Worm (Caenorhabditis elegans) whole organism, L3 larva: ENCODE measurements around the gene F28B1.9.

Experiments used
- ZK546.5 ChIP-seq: sonication (generic microtip); optimal IDR thresholded peaks from 2 replicates; lab custom pipeline; 2017; ENCODE audit warnings: missing biosample characterization, missing genetic modification characterization
- ama-1 ChIP-seq: fragments of 150-350 bp; optimal IDR thresholded peaks from 2 replicates; lab custom pipeline; 2018
- ceh-16 ChIP-seq: sonication (generic microtip); optimal IDR thresholded peaks from 2 replicates; lab custom pipeline; 2017; ENCODE audit warnings: missing biosample characterization, missing genetic modification characterization
- ceh-28 ChIP-seq: fragments of 150-350 bp; optimal IDR thresholded peaks from 2 replicates; lab custom pipeline; 2014; ENCODE audit warnings: missing biosample characterization, missing genetic modification reagents, missing genetic modification characterization
- ceh-82 ChIP-seq: fragments of 150-350 bp; optimal IDR thresholded peaks from 2 replicates; lab custom pipeline; 2014; ENCODE audit warnings: missing biosample characterization, missing genetic modification characterization
- ceh-9 ChIP-seq: sonication (generic microtip); optimal IDR thresholded peaks from 2 replicates; lab custom pipeline; 2018; ENCODE audit warnings: missing biosample characterization, missing genetic modification characterization
- elt-1 ChIP-seq: fragments of 150-350 bp; optimal IDR thresholded peaks from 2 replicates; lab custom pipeline; 2014; ENCODE audit warnings: missing biosample characterization, missing genetic modification characterization
- elt-2 ChIP-seq: sonication (generic microtip); optimal IDR thresholded peaks from 2 replicates; lab custom pipeline; 2016; ENCODE audit warnings: missing genetic modification reagents, mild to moderate bottlenecking, missing genetic modification characterization, missing compliant biosample characterization
- elt-3 ChIP-seq, 3 experiments: fragments of 150-350 bp in 1 of 3; sonication (generic microtip) in 2 of 3; optimal IDR thresholded peaks; 2 replicates in 2 of 3; 4 replicates in 1 of 3; lab custom pipeline; 2014 to 2017; ENCODE audit warnings: missing biosample characterization in 3 of 3, missing genetic modification characterization in 3 of 3
- eor-1 ChIP-seq, 2 experiments: fragments of 150-350 bp; optimal IDR thresholded peaks; 2 replicates each; lab custom pipeline; 2014 to 2018; ENCODE audit warnings: missing biosample characterization in 2 of 2, missing genetic modification characterization in 2 of 2
- fkh-2 ChIP-seq: fragments of 150-350 bp; optimal IDR thresholded peaks from 2 replicates; lab custom pipeline; 2014; ENCODE audit warnings: missing biosample characterization, missing genetic modification reagents, missing genetic modification characterization
- fos-1 ChIP-seq: fragments of 150-350 bp; optimal IDR thresholded peaks from 2 replicates; lab custom pipeline; 2014; ENCODE audit warnings: missing biosample characterization, missing genetic modification characterization
- jun-1 ChIP-seq: fragments of 150-350 bp; optimal IDR thresholded peaks from 2 replicates; lab custom pipeline; 2014; ENCODE audit warnings: missing biosample characterization, missing genetic modification reagents, missing genetic modification characterization
- lin-15B ChIP-seq: fragments of 150-350 bp; optimal IDR thresholded peaks from 2 replicates; lab custom pipeline; 2014; ENCODE audit warnings: missing biosample characterization, missing genetic modification characterization
- lin-39 ChIP-seq: fragments of 150-350 bp; optimal IDR thresholded peaks from 2 replicates; lab custom pipeline; 2018; ENCODE audit warnings: missing biosample characterization, missing genetic modification reagents, missing genetic modification characterization
- mdl-1 ChIP-seq: fragments of 150-350 bp; optimal IDR thresholded peaks from 2 replicates; lab custom pipeline; 2014; ENCODE audit warnings: missing biosample characterization, missing genetic modification characterization
- nhr-12 ChIP-seq: fragments of 150-350 bp; optimal IDR thresholded peaks from 2 replicates; lab custom pipeline; 2014; ENCODE audit warnings: missing biosample characterization, missing genetic modification characterization
- nhr-237 ChIP-seq: fragments of 150-350 bp; optimal IDR thresholded peaks from 2 replicates; lab custom pipeline; 2014; ENCODE audit warnings: missing biosample characterization, missing genetic modification characterization
- nhr-25 ChIP-seq: sonication (generic microtip); optimal IDR thresholded peaks from 2 replicates; lab custom pipeline; 2017; ENCODE audit warnings: missing biosample characterization, missing genetic modification characterization
- nhr-28 ChIP-seq: fragments of 150-350 bp; optimal IDR thresholded peaks from 2 replicates; lab custom pipeline; 2014; ENCODE audit warnings: missing biosample characterization, missing genetic modification characterization
- nhr-43 ChIP-seq: sonication (generic microtip); optimal IDR thresholded peaks from 2 replicates; lab custom pipeline; 2016; ENCODE audit warnings: mild to moderate bottlenecking, missing genetic modification characterization, missing compliant biosample characterization; ENCODE audit not compliant: poor library complexity, severe bottlenecking
- nhr-67 ChIP-seq: fragments of 150-350 bp; optimal IDR thresholded peaks from 2 replicates; lab custom pipeline; 2014; ENCODE audit warnings: missing biosample characterization, missing genetic modification characterization
- nhr-77 ChIP-seq: fragments of 150-350 bp; optimal IDR thresholded peaks from 2 replicates; lab custom pipeline; 2014; ENCODE audit warnings: missing biosample characterization, missing genetic modification characterization
- pha-4 ChIP-seq: fragments of 150-350 bp; optimal IDR thresholded peaks from 2 replicates; lab custom pipeline; 2014; ENCODE audit warnings: missing biosample characterization, missing genetic modification reagents, missing genetic modification characterization
- pqm-1 ChIP-seq: fragments of 150-350 bp; optimal IDR thresholded peaks from 2 replicates; lab custom pipeline; 2017; ENCODE audit warnings: missing biosample characterization, missing genetic modification characterization, inconsistent platforms
- sea-2 ChIP-seq: fragments of 150-350 bp; sonication (generic microtip); optimal IDR thresholded peaks from 4 replicates; lab custom pipeline; 2014; ENCODE audit warnings: missing biosample characterization, missing genetic modification reagents, missing genetic modification characterization
- skn-1 ChIP-seq: fragments of 150-350 bp; optimal IDR thresholded peaks from 2 replicates; lab custom pipeline; 2014; ENCODE audit warnings: missing biosample characterization, missing genetic modification characterization
- snpc-4 ChIP-seq: fragments of 150-350 bp; optimal IDR thresholded peaks from 2 replicates; lab custom pipeline; 2014; ENCODE audit warnings: missing biosample characterization, missing genetic modification characterization
- tbx-2 ChIP-seq: sonication (generic microtip); optimal IDR thresholded peaks from 2 replicates; lab custom pipeline; 2016; ENCODE audit warnings: mild to moderate bottlenecking, missing genetic modification characterization, missing compliant biosample characterization
- unc-39 ChIP-seq: sonication (generic microtip); optimal IDR thresholded peaks from 4 replicates; lab custom pipeline; 2017; ENCODE audit warnings: missing biosample characterization, missing genetic modification characterization
- zag-1 ChIP-seq: fragments of 150-350 bp; optimal IDR thresholded peaks from 2 replicates; lab custom pipeline; 2014; ENCODE audit warnings: missing biosample characterization, missing genetic modification characterization
- ztf-11 ChIP-seq: fragments of 150-350 bp; optimal IDR thresholded peaks from 2 replicates; lab custom pipeline; 2014; ENCODE audit warnings: missing biosample characterization, missing genetic modification characterization
- ztf-4 ChIP-seq: fragments of 150-350 bp; optimal IDR thresholded peaks from 2 replicates; lab custom pipeline; 2014; ENCODE audit warnings: missing biosample characterization, missing genetic modification characterization

The F28B1.9 gene

ce11 chrV:17035850-17036249 lies 25.8 kb upstream of the F28B1.9 start, which contains the start of gene srz-94:
TSS of gene srz-94 (minus strand) at chrV:17035950.
- TF ChIP-seq elt-1 (tag; lab: Kevin White, UChicago) = no peak
- TF ChIP-seq snpc-4 (tag; lab: Kevin White, UChicago) = no peak
- no peak for TF ChIP-seq ztf-4 (tag; lab: Kevin White, UChicago)
- TF ChIP-seq zag-1 (tag; lab: Kevin White, UChicago) = no peak
- no peak for TF ChIP-seq nhr-25 (tag; lab: Kevin White, UChicago)
- no peak for TF ChIP-seq skn-1 (tag; lab: Kevin White, UChicago)
- TF ChIP-seq nhr-77 (tag; lab: Kevin White, UChicago) = no peak

- no peak for TF ChIP-seq jun-1
- no peak for TF ChIP-seq nhr-43 (tag; lab: Kevin White, UChicago)
- TF ChIP-seq nhr-25 (tag; lab: Kevin White, UChicago) = no peak
- no peak for TF ChIP-seq nhr-67
- TF ChIP-seq ama-1 (lab: Kevin White, UChicago) = no peak
- TF ChIP-seq eor-1 (tag; optimal IDR thresholded peaks at IDR 0.05; lab: Kevin White, UChicago) = no peak
- TF ChIP-seq unc-39 (tag; lab: Kevin White, UChicago) = no peak
- TF ChIP-seq lin-39 (tag; lab: Kevin White, UChicago) = no peak
Measured at ce11 chrV:17042263-17042662, 19.4 kb upstream of the F28B1.9 start, which contains the start of gene hpo-33. TSS of gene hpo-33 (plus strand) at chrV:17042563.

- no peak for TF ChIP-seq pqm-1 (tag; lab: Kevin White, UChicago)
- TF ChIP-seq nhr-25 (tag; lab: Kevin White, UChicago) = no peak
- no peak for TF ChIP-seq ceh-9 (tag; lab: Kevin White, UChicago)
- TF ChIP-seq sea-2 (GFP tag; lab: Kevin White, UChicago) = no peak
- TF ChIP-seq, all 47 proteins: peak for 0
Measured at ce11 chrV:17044500-17044899, 17.2 kb upstream of the F28B1.9 start, which contains the start of gene F28B1.2. TSS of gene F28B1.2 (plus strand) at chrV:17044800.

- TF ChIP-seq eor-1 (tag; optimal IDR thresholded peaks at IDR 0.05; lab: Kevin White, UChicago) (no peak), unc-39 (tag; lab: Kevin White, UChicago) (no peak), elt-2 (tag; lab: Kevin White, UChicago) (no peak), sea-2 (GFP tag; lab: Kevin White, UChicago) (no peak), ceh-28 (tag; lab: Kevin White, UChicago) (no peak), nhr-25 (tag; lab: Kevin White, UChicago) (no peak), pha-4 (no peak)
Measured at ce11 chrV:17059987-17060386, 1.7 kb upstream of the F28B1.9 start, which contains the start of gene sri-66. TSS of gene sri-66 (plus strand) at chrV:17060287.

- TF ChIP-seq nhr-43 (tag; lab: Kevin White, UChicago) (no peak), mdl-1 (no peak), ztf-11 (tag; lab: Kevin White, UChicago) (no peak), eor-1 (tag; optimal IDR thresholded peaks at IDR 0.05; lab: Kevin White, UChicago) (no peak), snpc-4 (tag; lab: Kevin White, UChicago) (no peak), elt-3 (tag; optimal IDR thresholded peaks at IDR 0.05; lab: Kevin White, UChicago) (no peak), elt-2 (tag; lab: Kevin White, UChicago) (no peak), tbx-2 (tag; lab: Kevin White, UChicago) (no peak), elt-1 (tag; lab: Kevin White, UChicago) (no peak), nhr-237 (tag; lab: Kevin White, UChicago) (no peak), nhr-12 (tag; lab: Kevin White, UChicago) (no peak), ZK546.5 (tag; lab: Kevin White, UChicago) (no peak), zag-1 (tag; lab: Kevin White, UChicago) (no peak), ceh-82 (tag; lab: Kevin White, UChicago) (no peak)
Measured at ce11 chrV:17064676-17065075, 3.0 kb downstream of the F28B1.9 start, which contains the start of gene srh-255. TSS of gene srh-255 (plus strand) at chrV:17064976.

- TF ChIP-seq ceh-16 (tag; lab: Kevin White, UChicago) (no peak), ceh-82 (tag; lab: Kevin White, UChicago) (no peak), fos-1 (tag; lab: Kevin White, UChicago) (no peak), nhr-12 (tag; lab: Kevin White, UChicago) (no peak), ztf-11 (tag; lab: Kevin White, UChicago) (no peak), elt-3 (tag; optimal IDR thresholded peaks at IDR 0.05; lab: Kevin White, UChicago) (no peak), nhr-67 (no peak), snpc-4 (tag; lab: Kevin White, UChicago) (no peak), nhr-28 (tag; lab: Kevin White, UChicago) (no peak), ceh-9 (tag; lab: Kevin White, UChicago) (no peak), elt-1 (tag; lab: Kevin White, UChicago) (no peak), fkh-2 (tag; lab: Kevin White, UChicago) (no peak), lin-15B (tag; lab: Kevin White, UChicago) (no peak), zag-1 (tag; lab: Kevin White, UChicago) (no peak), jun-1 (no peak)
Measured at ce11 chrV:17066634-17067033, 4.9 kb downstream of the F28B1.9 start.
